Worm (Caenorhabditis elegans) whole organism, L3 larva: Measurements from ENCODE around the gene hse-5.

Experiments
- egl-27 ChIP-seq: sonication (generic microtip); optimal IDR thresholded peaks from 4 replicates; lab custom pipeline; 2017; ENCODE audit warnings: missing biosample characterization, missing genetic modification reagents, missing genetic modification characterization
- lin-15B ChIP-seq: fragments of 150-350 bp; optimal IDR thresholded peaks from 2 replicates; lab custom pipeline; 2014; ENCODE audit warnings: missing biosample characterization, missing genetic modification characterization
- nhr-76 ChIP-seq: fragments of 150-350 bp; sonication (generic microtip); optimal IDR thresholded peaks from 5 replicates; lab custom pipeline; 2014; ENCODE audit warnings: missing biosample characterization, missing genetic modification characterization
- snpc-4 ChIP-seq: fragments of 150-350 bp; optimal IDR thresholded peaks from 2 replicates; lab custom pipeline; 2014; ENCODE audit warnings: missing biosample characterization, missing genetic modification characterization
- unc-39 ChIP-seq: sonication (generic microtip); optimal IDR thresholded peaks from 4 replicates; lab custom pipeline; 2017; ENCODE audit warnings: missing biosample characterization, missing genetic modification characterization
- unc-62 ChIP-seq: fragments of 150-350 bp; sonication (generic microtip); optimal IDR thresholded peaks from 4 replicates; lab custom pipeline; 2014; ENCODE audit warnings: missing biosample characterization, missing genetic modification reagents, missing genetic modification characterization

DNA sequence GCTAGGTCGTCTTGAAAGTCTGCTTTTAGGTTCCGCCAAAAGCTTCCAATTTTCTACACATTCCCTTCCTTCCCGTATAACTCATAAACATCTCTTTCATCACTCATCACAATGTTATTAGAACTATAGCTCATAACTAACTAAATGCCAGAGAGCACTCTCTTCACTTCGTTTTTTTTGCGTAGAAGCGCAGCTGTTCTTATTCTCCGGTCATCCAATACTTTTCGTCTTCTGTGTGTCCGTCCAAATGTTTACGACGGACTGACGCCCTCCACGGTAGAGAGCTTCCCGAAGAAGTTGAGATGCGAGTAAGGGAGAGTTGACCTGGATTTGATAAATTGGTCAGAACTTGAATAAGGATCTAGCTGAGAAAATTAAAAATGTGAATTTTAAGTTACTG is 14.1 kb downstream of the hse-5 start:
- TF ChIP-seq egl-27 (tag; lab: Kevin White, UChicago) (no peak), unc-39 (no peak), lin-15B (tag; lab: Kevin White, UChicago) (no peak), nhr-76 (tag; lab: Kevin White, UChicago) (no peak), unc-62 (GFP tag; lab: Kevin White, UChicago) (no peak), snpc-4 (tag; lab: Kevin White, UChicago) (no peak)
